Fruit fly (Drosophila melanogaster): ENCODE results near the gene Atg8a.

Gene Atg8a

dm6 chrX:10768043-10768674 is at the start of gene Atg8a, which contains the start of gene BTBD9:
Gene Atg8a (minus strand): TSS chrX:10768338.
Gene BTBD9 (plus strand): TSS chrX:10768537.
- TF ChIP-seq Crg-1 (GFP tag; optimal IDR thresholded peaks at IDR 0.05), result peak; percentile 40
- TF ChIP-seq bab1 (GFP tag; optimal IDR thresholded peaks at IDR 0.05), result peak; percentile 77
- TF ChIP-seq pad (GFP tag; optimal IDR thresholded peaks at IDR 0.05), result peak; percentile 23
- no peak for TF ChIP-seq ovo (GFP tag; optimal IDR thresholded peaks at IDR 0.05)
- no peak for TF ChIP-seq Clk (GFP tag; optimal IDR thresholded peaks at IDR 0.05)
- TF ChIP-seq CG12768 (GFP tag; optimal IDR thresholded peaks at IDR 0.05), result no peak
- TF ChIP-seq CG7101 (tag; optimal IDR thresholded peaks at IDR 0.05), result peak; percentile 32
- peak; percentile 35 for TF ChIP-seq CG1620 (GFP tag; optimal IDR thresholded peaks at IDR 0.05)
- peak; percentile 9 for TF ChIP-seq CG14711 (tag; optimal IDR thresholded peaks at IDR 0.05)
- peak; percentile 34 to 72 for TF ChIP-seq cnc (optimal IDR thresholded peaks at IDR 0.05)
- TF ChIP-seq cic (GFP tag; optimal IDR thresholded peaks at IDR 0.05), result peak; percentile 8
- TF ChIP-seq tj (GFP tag; optimal IDR thresholded peaks at IDR 0.05), result peak; percentile 58
- no peak for TF ChIP-seq CG33017 (tag; optimal IDR thresholded peaks at IDR 0.05)
- no peak for TF ChIP-seq kay (GFP tag; ENCODE audit: borderline replicate concordance)
- TF ChIP-seq Hr96 (GFP tag; optimal IDR thresholded peaks at IDR 0.05), result peak; percentile 22
- TF ChIP-seq CG7045 (GFP tag; optimal IDR thresholded peaks at IDR 0.05), result no peak
- peak; percentile 60 for TF ChIP-seq Mnt (GFP tag; optimal IDR thresholded peaks at IDR 0.05)
- no peak for TF ChIP-seq toe (GFP tag; optimal IDR thresholded peaks at IDR 0.05)
- TF ChIP-seq CG11617 (GFP tag; optimal IDR thresholded peaks at IDR 0.05), result peak; percentile 27
- TF ChIP-seq CG5204 (GFP tag; optimal IDR thresholded peaks at IDR 0.05), result no peak

dm6 chrX:10816856-10817255 is 48.7 kb upstream of the Atg8a start:
- no peak for TF ChIP-seq CG12768 (GFP tag; optimal IDR thresholded peaks at IDR 0.05)
- no peak for TF ChIP-seq cic (GFP tag; optimal IDR thresholded peaks at IDR 0.05)
- no peak for TF ChIP-seq CG14711 (tag; optimal IDR thresholded peaks at IDR 0.05)
- TF ChIP-seq Hr96 (GFP tag; optimal IDR thresholded peaks at IDR 0.05), result no peak
- TF ChIP-seq pad (GFP tag; optimal IDR thresholded peaks at IDR 0.05), result no peak
- TF ChIP-seq Crg-1 (GFP tag; optimal IDR thresholded peaks at IDR 0.05), result no peak
- TF ChIP-seq cnc (optimal IDR thresholded peaks at IDR 0.05), result no peak
- no peak for TF ChIP-seq Clk (GFP tag; optimal IDR thresholded peaks at IDR 0.05)
- TF ChIP-seq toe (GFP tag; optimal IDR thresholded peaks at IDR 0.05), result no peak
- TF ChIP-seq ovo (GFP tag; optimal IDR thresholded peaks at IDR 0.05), result no peak
- no peak for TF ChIP-seq CG7045 (GFP tag; optimal IDR thresholded peaks at IDR 0.05)

- TF ChIP-seq Crg-1 (GFP tag; optimal IDR thresholded peaks at IDR 0.05) (no peak), tj (GFP tag; optimal IDR thresholded peaks at IDR 0.05) (peak; percentile 57), pad (GFP tag; optimal IDR thresholded peaks at IDR 0.05) (peak; percentile 95)
These were observed 47.5 kb upstream of the Atg8a start for dm6 chrX:10815511-10816080.

- TF ChIP-seq CG33017 (tag; optimal IDR thresholded peaks at IDR 0.05), result no peak
These were observed 46.8 kb upstream of the Atg8a start for dm6 chrX:10814832-10815372.

dm6 chrX:10814113-10814512 is 46.0 kb upstream of the Atg8a start:
- no peak for TF ChIP-seq tj (GFP tag; optimal IDR thresholded peaks at IDR 0.05)

dm6 chrX:10808684-10809083 is 40.5 kb upstream of the Atg8a start:
- TF ChIP-seq ovo (GFP tag; optimal IDR thresholded peaks at IDR 0.05) (no peak), kay (GFP tag; ENCODE audit: borderline replicate concordance) (no peak)

- no peak for TF ChIP-seq Clk (GFP tag; optimal IDR thresholded peaks at IDR 0.05)
- no peak for TF ChIP-seq cnc (optimal IDR thresholded peaks at IDR 0.05)
- TF ChIP-seq Mnt (GFP tag; optimal IDR thresholded peaks at IDR 0.05), result peak; percentile 46
- TF ChIP-seq CG14711 (tag; optimal IDR thresholded peaks at IDR 0.05), result no peak
- TF ChIP-seq CG7101 (tag; optimal IDR thresholded peaks at IDR 0.05), result peak; percentile 11
- peak; percentile 85 for TF ChIP-seq kay (GFP tag; ENCODE audit: borderline replicate concordance)
- TF ChIP-seq tj (GFP tag; optimal IDR thresholded peaks at IDR 0.05), result peak; percentile 63
- TF ChIP-seq ovo (GFP tag; optimal IDR thresholded peaks at IDR 0.05), result peak; percentile 47
- no peak for TF ChIP-seq CG33017 (tag; optimal IDR thresholded peaks at IDR 0.05)
- TF ChIP-seq cic (GFP tag; optimal IDR thresholded peaks at IDR 0.05), result peak; percentile 49
- TF ChIP-seq toe (GFP tag; optimal IDR thresholded peaks at IDR 0.05), result no peak
- no peak for TF ChIP-seq CG7045 (GFP tag; optimal IDR thresholded peaks at IDR 0.05)
- TF ChIP-seq bab1 (GFP tag; optimal IDR thresholded peaks at IDR 0.05), result peak; percentile 26
- TF ChIP-seq pad (GFP tag; optimal IDR thresholded peaks at IDR 0.05), result peak; percentile 100
These were observed 38.7 kb upstream of the Atg8a start for dm6 chrX:10806718-10807412.
